Worm (Caenorhabditis elegans): Measurements from ENCODE around the gene maoc-1.

DNA sequence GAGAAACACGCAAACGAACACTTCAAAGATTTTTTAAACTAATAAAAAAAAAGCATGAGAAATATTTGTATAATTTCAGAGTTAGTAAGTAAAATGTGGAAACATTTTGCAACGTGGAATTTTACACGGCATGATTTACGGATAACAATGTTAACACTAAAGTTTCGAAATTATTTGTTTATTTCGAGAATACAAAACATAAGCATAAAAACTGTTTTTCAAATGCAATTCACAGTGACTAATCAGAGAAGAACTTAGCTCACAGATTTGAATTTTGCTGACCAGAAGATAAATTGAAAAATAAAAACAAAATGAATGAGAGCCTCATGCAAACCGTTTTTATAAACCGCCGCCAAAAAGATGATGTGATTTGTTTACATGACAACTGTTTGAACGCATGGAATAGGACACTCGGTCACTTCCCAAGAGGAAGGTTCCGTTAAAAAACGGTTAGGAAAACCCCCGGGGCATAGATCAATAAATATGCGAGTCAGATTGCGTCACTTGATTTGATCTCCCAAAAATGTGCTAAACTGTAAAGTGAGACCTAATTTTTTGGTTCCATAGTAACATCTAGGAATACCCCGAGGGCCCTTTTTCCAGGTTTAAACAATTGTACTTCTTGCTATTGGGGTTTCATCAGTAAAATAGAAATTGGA, 29.9 kb downstream of the maoc-1 start, which contains the start of gene clh-3:
- TF ChIP-seq lin-15B (tag; optimal IDR thresholded peaks at IDR 0.05), result no peak
- no peak for TF ChIP-seq nhr-11 (tag; optimal IDR thresholded peaks at IDR 0.05)

Data from whole organism, L4 larva.